Fruit fly (Drosophila melanogaster) whole organism, embryonic: ENCODE data around the gene Fnta.

Experiments
- Atf6 ChIP-seq: fragments of 200-800 bp; sonication (Bioruptor generic); IDR thresholded peaks from 2 replicates; pipeline ENCODE4 v1.3.6; 2022; ENCODE audit warnings: missing biosample characterization, missing genetic modification characterization
- BtbVII ChIP-seq: fragments of 200-800 bp; sonication (Bioruptor generic); optimal IDR thresholded peaks from 3 replicates; lab custom pipeline; 2017; ENCODE audit warnings: missing biosample characterization, mild to moderate bottlenecking, missing genetic modification characterization
- CG10543 ChIP-seq: fragments of 200-800 bp; sonication (Bioruptor generic); optimal IDR thresholded peaks from 3 replicates; lab custom pipeline; 2017; ENCODE audit warnings: missing biosample characterization, mild to moderate bottlenecking, missing genetic modification characterization, moderate library complexity
- CG12104 ChIP-seq: fragments of 200-800 bp; sonication (Bioruptor generic); optimal IDR thresholded peaks from 3 replicates; lab custom pipeline; 2016; ENCODE audit warnings: missing biosample characterization, missing genetic modification characterization
- CG13296 ChIP-seq: fragments of 200-800 bp; sonication (Bioruptor generic); optimal IDR thresholded peaks from 3 replicates; lab custom pipeline; 2018; ENCODE audit warnings: missing biosample characterization, mild to moderate bottlenecking, missing genetic modification characterization
- CG13424 ChIP-seq: fragments of 200-800 bp; sonication (Bioruptor generic); optimal IDR thresholded peaks from 2 replicates; lab custom pipeline; 2019; ENCODE audit warnings: missing biosample characterization, mild to moderate bottlenecking, missing genetic modification characterization, moderate library complexity
- CG15514 ChIP-seq: fragments of 200-800 bp; sonication (Bioruptor generic); optimal IDR thresholded peaks from 3 replicates; lab custom pipeline; 2017; ENCODE audit warnings: missing biosample characterization, missing genetic modification characterization, mild to moderate bottlenecking, moderate library complexity, missing genetic modification reagents
- CG15601 ChIP-seq: fragments of 200-800 bp; sonication (Bioruptor generic); optimal IDR thresholded peaks from 3 replicates; lab custom pipeline; 2019; ENCODE audit warnings: missing biosample characterization, mild to moderate bottlenecking, missing genetic modification characterization, moderate library complexity
- CG15696 ChIP-seq: fragments of 200-800 bp; sonication (Bioruptor generic); optimal IDR thresholded peaks from 2 replicates; lab custom pipeline; 2019; ENCODE audit warnings: missing biosample characterization, mild to moderate bottlenecking, missing genetic modification characterization, moderate library complexity
- CG16863 ChIP-seq: fragments of 200-800 bp; sonication (Bioruptor generic); optimal IDR thresholded peaks from 3 replicates; lab custom pipeline; 2016; ENCODE audit warnings: missing biosample characterization, missing genetic modification characterization
- CG17359 ChIP-seq: fragments of 200-800 bp; sonication (Bioruptor generic); optimal IDR thresholded peaks from 3 replicates; lab custom pipeline; 2018; ENCODE audit warnings: missing biosample characterization, mild to moderate bottlenecking, missing genetic modification characterization, moderate library complexity
- CG17385 ChIP-seq: fragments of 200-800 bp; sonication (Bioruptor generic); optimal IDR thresholded peaks from 3 replicates; lab custom pipeline; 2018; ENCODE audit warnings: missing biosample characterization, mild to moderate bottlenecking, missing genetic modification characterization
- CG2678 ChIP-seq: fragments of 200-800 bp; sonication (Bioruptor generic); optimal IDR thresholded peaks from 3 replicates; lab custom pipeline; 2019; ENCODE audit warnings: missing biosample characterization, mild to moderate bottlenecking, missing genetic modification characterization, moderate library complexity
- CG2712 ChIP-seq: fragments of 200-800 bp; optimal IDR thresholded peaks from 3 replicates; lab custom pipeline; 2019; ENCODE audit warnings: missing biosample characterization, mild to moderate bottlenecking, missing genetic modification characterization, moderate library complexity
- CG43689 ChIP-seq: fragments of 200-800 bp; sonication (Bioruptor generic); IDR thresholded peaks from 2 replicates; pipeline ENCODE4 v1.3.6; 2022; ENCODE audit warnings: missing biosample characterization, missing genetic modification characterization
- CG4730 ChIP-seq: fragments of 200-800 bp; sonication (Bioruptor generic); IDR thresholded peaks from 2 replicates; pipeline ENCODE4 v1.3.6; 2022; ENCODE audit warnings: missing biosample characterization, missing genetic modification characterization
- CG6765 ChIP-seq: fragments of 200-800 bp; sonication (Bioruptor generic); optimal IDR thresholded peaks from 3 replicates; lab custom pipeline; 2017; ENCODE audit warnings: missing biosample characterization, mild to moderate bottlenecking, missing genetic modification characterization
- CG7556 ChIP-seq: fragments of 200-800 bp; sonication (Bioruptor generic); optimal IDR thresholded peaks from 2 replicates; lab custom pipeline; 2017; ENCODE audit warnings: missing biosample characterization, mild to moderate bottlenecking, missing genetic modification characterization
- CG7987 ChIP-seq: fragments of 200-800 bp; sonication (Bioruptor generic); optimal IDR thresholded peaks from 2 replicates; lab custom pipeline; 2018; ENCODE audit warnings: missing biosample characterization, mild to moderate bottlenecking, missing genetic modification characterization, moderate library complexity
- CG9609 ChIP-seq: fragments of 200-800 bp; sonication (Bioruptor generic); optimal IDR thresholded peaks from 3 replicates; lab custom pipeline; 2016; ENCODE audit warnings: missing biosample characterization, missing genetic modification characterization
- CoRest ChIP-seq: fragments of 200-800 bp; sonication (Bioruptor generic); optimal IDR thresholded peaks from 3 replicates; lab custom pipeline; 2018; ENCODE audit warnings: missing biosample characterization, mild to moderate bottlenecking, missing genetic modification characterization, moderate library complexity
- E2f2 ChIP-seq: fragments of 200-800 bp; sonication (Bioruptor generic); IDR thresholded peaks from 2 replicates; pipeline ENCODE4 v1.3.6; 2022; ENCODE audit warnings: missing biosample characterization, missing genetic modification characterization
- Jarid2 ChIP-seq: fragments of 200-800 bp; sonication (Bioruptor generic); optimal IDR thresholded peaks from 3 replicates; lab custom pipeline; 2017; ENCODE audit warnings: mild to moderate bottlenecking, missing biosample characterization, missing genetic modification reagents, missing genetic modification characterization
- MTF-1 ChIP-seq: fragments of 200-800 bp; sonication (Bioruptor generic); optimal IDR thresholded peaks from 2 replicates; lab custom pipeline; 2018; ENCODE audit warnings: missing biosample characterization, mild to moderate bottlenecking, missing genetic modification characterization, borderline replicate concordance
- Med ChIP-seq: fragments of 200-800 bp; sonication (Bioruptor generic); peaks from one replicate; lab custom pipeline; 2016; ENCODE audit warnings: missing biosample characterization, missing genetic modification characterization, mild to moderate bottlenecking, inconsistent platforms, moderate library complexity
- Nf-YC ChIP-seq: fragments of 200-800 bp; optimal IDR thresholded peaks from 3 replicates; lab custom pipeline; 2019; ENCODE audit warnings: missing biosample characterization, mild to moderate bottlenecking, missing genetic modification characterization, moderate library complexity
- Pdp1 ChIP-seq, 2 experiments: fragments of 200-800 bp; sonication (Bioruptor generic); optimal IDR thresholded peaks; 3 replicates each; lab custom pipeline; 2016; ENCODE audit warnings: missing biosample characterization in 2 of 2, missing genetic modification characterization in 2 of 2, mild to moderate bottlenecking in 1 of 2, moderate library complexity in 1 of 2
- Sox100B ChIP-seq: fragments of 200-800 bp; sonication (Bioruptor generic); optimal IDR thresholded peaks from 3 replicates; lab custom pipeline; 2018; ENCODE audit warnings: missing biosample characterization, mild to moderate bottlenecking, missing genetic modification characterization
- Xrp1 ChIP-seq: fragments of 200-800 bp; sonication (Bioruptor generic); IDR thresholded peaks from 2 replicates; pipeline ENCODE4 v1.3.6; 2022; ENCODE audit warnings: missing biosample characterization, missing genetic modification characterization
- ac ChIP-seq: fragments of 200-800 bp; sonication (Bioruptor generic); optimal IDR thresholded peaks from 3 replicates; lab custom pipeline; 2017; ENCODE audit warnings: missing biosample characterization, mild to moderate bottlenecking, missing genetic modification characterization
- az2 ChIP-seq: fragments of 200-800 bp; sonication (Bioruptor generic); optimal IDR thresholded peaks from 3 replicates; lab custom pipeline; 2016; ENCODE audit warnings: missing biosample characterization, missing genetic modification characterization
- cato ChIP-seq: fragments of 200-800 bp; sonication (Bioruptor generic); optimal IDR thresholded peaks from 2 replicates; lab custom pipeline; 2016; ENCODE audit warnings: missing biosample characterization, missing genetic modification characterization, borderline replicate concordance
- caup ChIP-seq: fragments of 200-800 bp; sonication (Bioruptor generic); optimal IDR thresholded peaks from 3 replicates; lab custom pipeline; 2017; ENCODE audit warnings: missing biosample characterization, mild to moderate bottlenecking, missing genetic modification characterization, moderate library complexity; ENCODE audit not compliant: severe bottlenecking
- exex ChIP-seq: fragments of 200-800 bp; sonication (Bioruptor generic); optimal IDR thresholded peaks from 4 replicates; lab custom pipeline; 2018; ENCODE audit warnings: missing biosample characterization, mild to moderate bottlenecking, missing genetic modification characterization, moderate library complexity
- fd3F ChIP-seq: fragments of 200-800 bp; sonication (Bioruptor generic); optimal IDR thresholded peaks from 2 replicates; lab custom pipeline; 2018; ENCODE audit warnings: missing biosample characterization, mild to moderate bottlenecking, missing genetic modification characterization, moderate library complexity
- h ChIP-seq: fragments of >200 bp; optimal IDR thresholded peaks from 2 replicates; lab custom pipeline; 2017
- lab ChIP-seq: fragments of 200-800 bp; sonication (Bioruptor generic); optimal IDR thresholded peaks from 3 replicates; lab custom pipeline; 2017; ENCODE audit warnings: missing biosample characterization, missing genetic modification characterization, mild to moderate bottlenecking, moderate library complexity, missing genetic modification reagents
- nom ChIP-seq: fragments of 200-800 bp; sonication (Bioruptor generic); optimal IDR thresholded peaks from 2 replicates; lab custom pipeline; 2017; ENCODE audit warnings: missing biosample characterization, missing genetic modification characterization, mild to moderate bottlenecking, moderate library complexity, missing genetic modification reagents
- odd ChIP-seq: fragments of 200-800 bp; sonication (Bioruptor generic); optimal IDR thresholded peaks from 2 replicates; lab custom pipeline; 2017; ENCODE audit warnings: missing biosample characterization, mild to moderate bottlenecking, missing genetic modification characterization
- so ChIP-seq: fragments of 200-800 bp; sonication (Bioruptor generic); IDR thresholded peaks from 3 replicates; pipeline ENCODE4 v1.3.6; 2022; ENCODE audit warnings: missing biosample characterization, missing genetic modification characterization
- sug ChIP-seq: fragments of 200-800 bp; optimal IDR thresholded peaks from 2 replicates; lab custom pipeline; 2019; ENCODE audit warnings: missing biosample characterization, mild to moderate bottlenecking, missing genetic modification characterization, moderate library complexity
- vvl ChIP-seq: fragments of 200-800 bp; sonication (Bioruptor generic); IDR thresholded peaks from 2 replicates; pipeline ENCODE4 v1.3.6; 2022; ENCODE audit warnings: missing biosample characterization, missing genetic modification characterization
- yki ChIP-seq: fragments of >200 bp; optimal IDR thresholded peaks from 3 replicates; lab custom pipeline; 2018
- zen ChIP-seq: fragments of 200-800 bp; sonication (Bioruptor generic); optimal IDR thresholded peaks from 3 replicates; lab custom pipeline; 2018; ENCODE audit warnings: missing biosample characterization, mild to moderate bottlenecking, missing genetic modification characterization, moderate library complexity

Fnta gene

dm6 chr2L:4836193-4836592 lies 5.7 kb upstream of the Fnta start (continued):
- peak; percentile 3 for TF ChIP-seq CG2678 (tag; lab: Kevin White, UChicago)
- no peak for TF ChIP-seq Jarid2 (GFP tag; lab: Kevin White, UChicago)
- TF ChIP-seq az2 (GFP tag; lab: Kevin White, UChicago) = no peak
- no peak for TF ChIP-seq nom (GFP tag; lab: Kevin White, UChicago)
- TF ChIP-seq Med = peak; percentile 58

dm6 chr2L:4835091-4835689 lies 4.7 kb upstream of the Fnta start, which contains the start of gene Ir25a:
Gene Ir25a (minus strand): TSS chr2L:4835300.
- peak; percentile 20 for TF ChIP-seq sug (tag; lab: Kevin White, UChicago)
- TF ChIP-seq exex (tag; lab: Kevin White, UChicago) = peak; percentile 80
- TF ChIP-seq odd (GFP tag; lab: Kevin White, UChicago) = no peak
- no peak for TF ChIP-seq CG2678 (tag; lab: Kevin White, UChicago)
- peak; percentile 58 for TF ChIP-seq Med
- TF ChIP-seq Pdp1 (GFP tag; optimal IDR thresholded peaks at IDR 0.05; lab: Kevin White, UChicago) = peak in 1 of 2 experiments; percentile 71
- TF ChIP-seq, all 482 proteins: peak for 4

dm6 chr2L:4829040-4829439 lies 1.5 kb downstream of the Fnta start:
- TF ChIP-seq vvl = 0 out of 2 replicates have a peak, but pooled peaks have one; percentile 20
- peak; percentile 70 for TF ChIP-seq CG7987 (GFP tag; lab: Kevin White, UChicago)
- TF ChIP-seq yki = no peak
- peak; percentile 46 for TF ChIP-seq BtbVII
- no peak for TF ChIP-seq CG2712 (tag; lab: Kevin White, UChicago)
- no peak for TF ChIP-seq fd3F (GFP tag; lab: Kevin White, UChicago)
- peak; percentile 23 for TF ChIP-seq CG12104 (GFP tag; lab: Kevin White, UChicago)
- peak; percentile 12 for TF ChIP-seq CG17385 (GFP tag; lab: Kevin White, UChicago)
- no peak for TF ChIP-seq CG16863
- TF ChIP-seq so (GFP tag; lab: Robert Waterston, UW) = 0 out of 3 replicates have a peak, but pooled peaks have one; percentile 50
- TF ChIP-seq CG9609 = no peak
- TF ChIP-seq zen (tag; lab: Kevin White, UChicago) = peak; percentile 20
- TF ChIP-seq sug (tag; lab: Kevin White, UChicago) = peak; percentile 31
- peak; percentile 77 for TF ChIP-seq CG13296
- no peak for TF ChIP-seq Jarid2 (GFP tag; lab: Kevin White, UChicago)
- peak; percentile 22 for TF ChIP-seq CG17359 (tag; lab: Kevin White, UChicago)
- 0 out of 2 replicates have a peak, but pooled peaks have one; percentile 16 for TF ChIP-seq Xrp1 (GFP tag; lab: Robert Waterston, UW)
- TF ChIP-seq CG7556 = no peak
- TF ChIP-seq Nf-YC = peak; percentile 7
- no peak for TF ChIP-seq CG4730 (GFP tag; lab: Robert Waterston, UW)
- no peak for TF ChIP-seq CG43689
- TF ChIP-seq ac (GFP tag; lab: Kevin White, UChicago) = no peak
- peak; percentile 16 for TF ChIP-seq MTF-1 (GFP tag; lab: Kevin White, UChicago)
- TF ChIP-seq CG6765 (GFP tag; lab: Kevin White, UChicago) = peak; percentile 57
- peak; percentile 12 for TF ChIP-seq Sox100B
- peak; percentile 2 for TF ChIP-seq CG15696 (tag; lab: Kevin White, UChicago)
- TF ChIP-seq CG10543 (GFP tag; lab: Kevin White, UChicago) = peak; percentile 69
- TF ChIP-seq cato (GFP tag; lab: Kevin White, UChicago) = no peak
- TF ChIP-seq CG15514 (GFP tag; lab: Kevin White, UChicago) = peak; percentile 42
- no peak for TF ChIP-seq CoRest
- TF ChIP-seq h (lab: Kevin White, UChicago) = no peak
- peak; percentile 22 for TF ChIP-seq odd (GFP tag; lab: Kevin White, UChicago)
- TF ChIP-seq E2f2 (GFP tag; lab: Robert Waterston, UW) = peak; percentile 24; the same call in 1 of the 2 replicates
- no peak for TF ChIP-seq CG15601 (tag; lab: Kevin White, UChicago)
- peak; percentile 63 for TF ChIP-seq lab (GFP tag; lab: Kevin White, UChicago)
- no peak for TF ChIP-seq Atf6
- peak; percentile 19 for TF ChIP-seq CG13424 (tag; lab: Kevin White, UChicago)
- TF ChIP-seq caup (GFP tag; lab: Kevin White, UChicago) = peak; percentile 47
